Fruit fly (Drosophila melanogaster): ENCODE measurements around the gene r2d2.

The r2d2 gene

dm6 chr2L:7782788-7783401, 17.1 kb upstream of the r2d2 start, which contains the start of gene Brd7-9:
TSS of gene Brd7-9 (plus strand) at chr2L:7782865.
- TF ChIP-seq CG9948 (tag; optimal IDR thresholded peaks at IDR 0.05) (no peak), CG10348 (GFP tag; IDR thresholded peaks at IDR 0.05) (no peak), fd96Ca (GFP tag; IDR thresholded peaks at IDR 0.05) (peak; percentile 74), CG32121 (GFP tag; IDR thresholded peaks at IDR 0.05) (peak; percentile 79), CG8159 (tag; optimal IDR thresholded peaks at IDR 0.05) (peak; percentile 68), Snoo (tag; optimal IDR thresholded peaks at IDR 0.05) (no peak), CG12605 (GFP tag; IDR thresholded peaks at IDR 0.05) (peak; percentile 82), CG15710 (tag; optimal IDR thresholded peaks at IDR 0.05) (no peak), rn (GFP tag; IDR thresholded peaks at IDR 0.05) (0 out of 2 replicates have a peak, but pooled peaks have one; percentile 7), Ets98B (GFP tag; IDR thresholded peaks at IDR 0.05) (peak; percentile 86), CG14655 (GFP tag; optimal IDR thresholded peaks at IDR 0.05) (peak; percentile 80), CG4496 (GFP tag; IDR thresholded peaks at IDR 0.05) (peak; percentile 91), EcR (GFP tag; optimal IDR thresholded peaks at IDR 0.05) (no peak), D1 (tag; optimal IDR thresholded peaks at IDR 0.05) (no peak), Pif1B (GFP tag; optimal IDR thresholded peaks at IDR 0.05) (peak; percentile 79), gl (tag; optimal IDR thresholded peaks at IDR 0.05) (peak; percentile 51), Pif1A (GFP tag; optimal IDR thresholded peaks at IDR 0.05) (peak; percentile 80), CG34367 (tag; optimal IDR thresholded peaks at IDR 0.05) (peak; percentile 59), CG8301 (tag; optimal IDR thresholded peaks at IDR 0.05) (peak; percentile 80), CG13204 (GFP tag; optimal IDR thresholded peaks at IDR 0.05) (no peak), CG17806 (tag; optimal IDR thresholded peaks at IDR 0.05) (no peak)

- no peak for TF ChIP-seq fd96Ca (GFP tag; IDR thresholded peaks at IDR 0.05)
- TF ChIP-seq CG12605 (GFP tag; IDR thresholded peaks at IDR 0.05), result no peak
- no peak for TF ChIP-seq rn (GFP tag; IDR thresholded peaks at IDR 0.05)
- peak; percentile 9; the same call in 1 of the 2 replicates for TF ChIP-seq Ets98B (GFP tag; IDR thresholded peaks at IDR 0.05)
- no peak for TF ChIP-seq CG17806 (tag; optimal IDR thresholded peaks at IDR 0.05)
- no peak for TF ChIP-seq CG15710 (tag; optimal IDR thresholded peaks at IDR 0.05)
- TF ChIP-seq CG10348 (GFP tag; IDR thresholded peaks at IDR 0.05), result no peak
- TF ChIP-seq CG13204 (GFP tag; optimal IDR thresholded peaks at IDR 0.05), result no peak
- TF ChIP-seq gl (tag; optimal IDR thresholded peaks at IDR 0.05), result no peak
Measured at dm6 chr2L:7788952-7789466, 10.9 kb upstream of the r2d2 start.

dm6 chr2L:7790081-7790447, 9.9 kb upstream of the r2d2 start:
- TF ChIP-seq CG34367 (tag; optimal IDR thresholded peaks at IDR 0.05) (no peak), EcR (GFP tag; optimal IDR thresholded peaks at IDR 0.05) (no peak), Pif1A (GFP tag; optimal IDR thresholded peaks at IDR 0.05) (no peak), CG17806 (tag; optimal IDR thresholded peaks at IDR 0.05) (no peak), CG14655 (GFP tag; optimal IDR thresholded peaks at IDR 0.05) (no peak), CG9948 (tag; optimal IDR thresholded peaks at IDR 0.05) (no peak), CG32121 (GFP tag; IDR thresholded peaks at IDR 0.05) (no peak), CG8159 (tag; optimal IDR thresholded peaks at IDR 0.05) (no peak), D1 (tag; optimal IDR thresholded peaks at IDR 0.05) (no peak), CG8301 (tag; optimal IDR thresholded peaks at IDR 0.05) (no peak)

dm6 chr2L:7790448-7791355, 9.2 kb upstream of the r2d2 start, which contains the start of gene CG7149:
TSS of gene CG7149 (minus strand) at chr2L:7790557.
- no peak for TF ChIP-seq Pif1A (GFP tag; optimal IDR thresholded peaks at IDR 0.05)
- TF ChIP-seq CG32121 (GFP tag; IDR thresholded peaks at IDR 0.05), result no peak
- TF ChIP-seq Ets98B (GFP tag; IDR thresholded peaks at IDR 0.05), result no peak; the same call in 1 of the 2 replicates
- TF ChIP-seq CG17806 (tag; optimal IDR thresholded peaks at IDR 0.05), result no peak
- TF ChIP-seq CG12605 (GFP tag; IDR thresholded peaks at IDR 0.05), result 0 out of 2 replicates have a peak, but pooled peaks have one; percentile 11
- TF ChIP-seq CG4496 (GFP tag; IDR thresholded peaks at IDR 0.05), result peak; percentile 37; the same call in 1 of the 3 replicates
- peak; percentile 67 for TF ChIP-seq CG13204 (GFP tag; optimal IDR thresholded peaks at IDR 0.05)
- TF ChIP-seq fd96Ca (GFP tag; IDR thresholded peaks at IDR 0.05), result peak; percentile 13; the same call in 1 of the 3 replicates
- TF ChIP-seq D1 (tag; optimal IDR thresholded peaks at IDR 0.05), result no peak
- no peak for TF ChIP-seq Pif1B (GFP tag; optimal IDR thresholded peaks at IDR 0.05)
- no peak for TF ChIP-seq CG9948 (tag; optimal IDR thresholded peaks at IDR 0.05)
- TF ChIP-seq CG10348 (GFP tag; IDR thresholded peaks at IDR 0.05), result no peak
- TF ChIP-seq EcR (GFP tag; optimal IDR thresholded peaks at IDR 0.05), result peak; percentile 52
- no peak for TF ChIP-seq CG15710 (tag; optimal IDR thresholded peaks at IDR 0.05)
- no peak for TF ChIP-seq CG34367 (tag; optimal IDR thresholded peaks at IDR 0.05)
- peak; percentile 20 for TF ChIP-seq CG14655 (GFP tag; optimal IDR thresholded peaks at IDR 0.05)
- no peak for TF ChIP-seq gl (tag; optimal IDR thresholded peaks at IDR 0.05)
- TF ChIP-seq Snoo (tag; optimal IDR thresholded peaks at IDR 0.05), result peak; percentile 25
- peak; percentile 46 for TF ChIP-seq CG8159 (tag; optimal IDR thresholded peaks at IDR 0.05)
- TF ChIP-seq rn (GFP tag; IDR thresholded peaks at IDR 0.05), result no peak

dm6 chr2L:7791356-7791738, 8.6 kb upstream of the r2d2 start:
- TF ChIP-seq CG4496 (GFP tag; IDR thresholded peaks at IDR 0.05) (no peak), CG32121 (GFP tag; IDR thresholded peaks at IDR 0.05) (no peak), D1 (tag; optimal IDR thresholded peaks at IDR 0.05) (no peak), EcR (GFP tag; optimal IDR thresholded peaks at IDR 0.05) (no peak), fd96Ca (GFP tag; IDR thresholded peaks at IDR 0.05) (no peak), CG10348 (GFP tag; IDR thresholded peaks at IDR 0.05) (no peak)
